Worm (Caenorhabditis elegans) whole organism, midembryonic: ENCODE data around the gene clec-126.

ENCODE experiments used
- flt-1 ChIP-seq: fragments of 200-800 bp; sonication (Bioruptor generic); IDR thresholded peaks from 2 replicates; pipeline ENCODE4 v1.3.6; 2022; ENCODE audit warnings: missing genetic modification characterization, missing compliant biosample characterization
- ref-1 ChIP-seq: fragments of 200-800 bp; sonication (Bioruptor generic); conservative IDR thresholded peaks from 2 replicates; pipeline ENCODE4 v1.3.6; 2022; ENCODE audit warnings: missing genetic modification reagents, missing genetic modification characterization, missing compliant biosample characterization
- tab-1 ChIP-seq: fragments of 200-800 bp; sonication (Bioruptor generic); IDR thresholded peaks from 2 replicates; pipeline ENCODE4 v1.3.6; 2022; ENCODE audit warnings: missing genetic modification characterization, missing compliant biosample characterization

ce11 chrII:3524097-3524496 lies 4.8 kb downstream of the clec-126 start, which contains the start of gene col-72:
- TF ChIP-seq flt-1 (GFP tag; lab: Robert Waterston, UW) = no peak
- TF ChIP-seq ref-1 (GFP tag; lab: Robert Waterston, UW) = no peak
- no peak for TF ChIP-seq tab-1 (GFP tag; lab: Robert Waterston, UW)
